Fruit fly (Drosophila melanogaster): ENCODE measurements around the gene Obp99c.

Gene Obp99c

DNA sequence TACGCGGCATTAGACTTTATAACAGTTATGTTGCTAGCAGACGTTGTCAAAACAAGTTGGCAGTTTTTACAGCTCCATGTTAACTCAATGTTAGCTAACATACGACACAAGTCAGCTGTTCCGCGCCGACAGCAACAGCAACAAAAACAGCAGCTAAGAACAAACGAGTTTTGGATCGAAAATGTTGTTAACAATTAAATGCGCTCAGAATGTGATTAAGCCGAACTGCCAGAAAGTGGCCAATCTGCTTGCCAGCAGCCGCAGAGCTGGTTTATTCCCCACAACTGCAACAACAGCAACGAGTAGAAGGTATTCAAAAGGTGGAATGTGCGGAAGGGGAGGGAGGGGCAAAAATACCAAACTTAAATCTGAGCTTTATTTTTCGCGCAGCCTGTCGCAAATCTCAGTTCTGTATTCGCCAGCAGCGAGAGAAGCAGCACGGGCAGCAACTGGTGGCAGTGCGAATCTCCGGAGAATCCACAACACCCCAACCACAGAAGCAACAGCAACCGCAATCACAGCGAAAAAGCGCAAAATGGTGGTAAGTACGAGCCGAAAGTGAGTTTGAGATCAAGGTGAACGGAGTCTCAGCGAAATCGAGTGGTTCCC, 34.0 kb upstream of the Obp99c start, which contains the start of gene Pcd:
Pcd (plus strand) TSS at position 116 of the 609 bp plus-strand sequence.
- TF ChIP-seq bab1 (GFP tag; optimal IDR thresholded peaks at IDR 0.05), result peak; percentile 27
- peak; percentile 38 for TF ChIP-seq pad (GFP tag; optimal IDR thresholded peaks at IDR 0.05)
- peak; percentile 11 for TF ChIP-seq CG12768 (GFP tag; optimal IDR thresholded peaks at IDR 0.05)
- TF ChIP-seq kay (GFP tag; ENCODE audit: borderline replicate concordance), result no peak
- peak; percentile 50 for TF ChIP-seq cic (GFP tag; optimal IDR thresholded peaks at IDR 0.05)
- peak; percentile 55 for TF ChIP-seq tj (GFP tag; optimal IDR thresholded peaks at IDR 0.05)
- no peak for TF ChIP-seq CG14711 (tag; optimal IDR thresholded peaks at IDR 0.05)
- peak; percentile 27 for TF ChIP-seq Mnt (GFP tag; optimal IDR thresholded peaks at IDR 0.05)

DNA sequence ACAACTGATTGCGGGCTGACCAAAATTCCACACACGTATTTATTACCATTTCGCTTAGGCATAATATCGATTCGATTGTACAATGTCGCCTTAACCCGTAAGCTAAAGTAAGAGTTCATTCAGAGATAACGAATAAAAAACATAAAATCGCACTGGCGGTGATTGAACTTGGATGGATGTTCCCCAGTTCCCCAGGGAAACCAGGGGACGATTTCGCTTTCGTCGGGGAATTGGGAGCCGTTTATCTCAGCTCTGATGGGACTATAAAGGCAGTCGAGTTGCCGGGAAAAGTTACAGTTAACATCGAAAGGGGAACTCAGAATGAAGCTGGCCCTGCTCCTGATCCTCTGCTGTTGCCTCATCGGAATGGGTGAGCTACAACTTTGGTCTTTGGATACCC, 33.1 kb upstream of the Obp99c start, which contains the start of gene CG34296:
CG34296 (plus strand) TSS at position 301 of the 400 bp plus-strand sequence.
- TF ChIP-seq CG33017 (tag; optimal IDR thresholded peaks at IDR 0.05) (no peak), Clk (GFP tag; optimal IDR thresholded peaks at IDR 0.05) (no peak), CG12768 (GFP tag; optimal IDR thresholded peaks at IDR 0.05) (no peak), bab1 (GFP tag; optimal IDR thresholded peaks at IDR 0.05) (no peak), CG5204 (GFP tag; optimal IDR thresholded peaks at IDR 0.05) (no peak), CG1620 (GFP tag; optimal IDR thresholded peaks at IDR 0.05) (no peak), CG14711 (tag; optimal IDR thresholded peaks at IDR 0.05) (no peak), CG7101 (tag; optimal IDR thresholded peaks at IDR 0.05) (no peak)

DNA sequence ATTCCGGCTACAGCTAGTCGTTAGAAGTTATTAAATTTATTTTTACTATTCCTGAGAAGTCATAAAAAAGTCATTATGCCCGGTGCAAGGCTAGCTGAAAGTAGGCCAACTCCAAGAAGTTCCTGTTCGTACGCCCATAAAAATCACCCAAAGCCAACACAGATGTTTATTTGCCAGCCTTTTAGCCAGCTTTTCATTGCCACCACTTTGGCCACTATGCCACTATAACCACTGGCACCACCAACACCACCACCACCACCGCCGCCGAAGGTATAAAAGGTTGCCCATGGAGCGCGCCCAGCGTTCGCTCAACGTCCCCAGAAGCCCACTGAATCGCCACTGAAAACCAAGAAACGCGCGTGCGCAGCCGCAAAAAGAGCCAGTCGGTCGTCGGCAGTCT, 29.3 kb upstream of the Obp99c start, which contains the start of gene CG15506:
CG15506 (plus strand) TSS at position 301 of the 400 bp plus-strand sequence.
- TF ChIP-seq CG7101 (tag; optimal IDR thresholded peaks at IDR 0.05) (no peak), CG11617 (GFP tag; optimal IDR thresholded peaks at IDR 0.05) (no peak), CG12768 (GFP tag; optimal IDR thresholded peaks at IDR 0.05) (no peak), ovo (GFP tag; optimal IDR thresholded peaks at IDR 0.05) (no peak), Crg-1 (GFP tag; optimal IDR thresholded peaks at IDR 0.05) (no peak), cnc (optimal IDR thresholded peaks at IDR 0.05) (no peak), Mnt (GFP tag; optimal IDR thresholded peaks at IDR 0.05) (no peak), tj (GFP tag; optimal IDR thresholded peaks at IDR 0.05) (no peak), CG7045 (GFP tag; optimal IDR thresholded peaks at IDR 0.05) (no peak), pad (GFP tag; optimal IDR thresholded peaks at IDR 0.05) (no peak), Hr96 (GFP tag; optimal IDR thresholded peaks at IDR 0.05) (no peak), cic (GFP tag; optimal IDR thresholded peaks at IDR 0.05) (no peak), CG5204 (GFP tag; optimal IDR thresholded peaks at IDR 0.05) (no peak), CG14711 (tag; optimal IDR thresholded peaks at IDR 0.05) (no peak), Clk (GFP tag; optimal IDR thresholded peaks at IDR 0.05) (no peak), kay (GFP tag; ENCODE audit: borderline replicate concordance) (no peak), CG33017 (tag; optimal IDR thresholded peaks at IDR 0.05) (no peak), CG1620 (GFP tag; optimal IDR thresholded peaks at IDR 0.05) (no peak)

DNA sequence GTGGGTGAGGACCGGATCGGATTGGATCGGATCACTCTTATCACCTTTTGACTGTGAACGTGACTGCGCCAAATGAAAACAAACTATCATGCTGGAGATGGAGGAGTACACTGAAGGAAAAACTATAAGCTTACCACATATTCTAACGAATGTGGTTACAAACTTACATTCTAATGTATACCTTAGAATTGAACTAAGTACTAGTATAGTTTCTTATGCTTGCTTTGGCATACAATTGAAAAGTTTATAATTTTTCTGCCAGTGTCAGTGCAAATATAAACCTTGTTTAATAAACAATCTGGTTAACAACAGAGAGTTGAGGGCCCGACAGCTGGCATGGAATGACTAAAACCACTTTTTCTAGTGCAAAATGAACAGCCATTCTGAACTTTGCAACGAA, 28.4 kb upstream of the Obp99c start:
- no peak for TF ChIP-seq tj (GFP tag; optimal IDR thresholded peaks at IDR 0.05)
- TF ChIP-seq CG14711 (tag; optimal IDR thresholded peaks at IDR 0.05), result peak; percentile 61
- peak; percentile 9 for TF ChIP-seq pad (GFP tag; optimal IDR thresholded peaks at IDR 0.05)
- TF ChIP-seq cnc (optimal IDR thresholded peaks at IDR 0.05), result no peak
- no peak for TF ChIP-seq CG1620 (GFP tag; optimal IDR thresholded peaks at IDR 0.05)
- TF ChIP-seq CG7045 (GFP tag; optimal IDR thresholded peaks at IDR 0.05), result peak; percentile 49
- TF ChIP-seq ovo (GFP tag; optimal IDR thresholded peaks at IDR 0.05), result no peak
- TF ChIP-seq kay (GFP tag; ENCODE audit: borderline replicate concordance), result no peak
- peak; percentile 80 for TF ChIP-seq CG33017 (tag; optimal IDR thresholded peaks at IDR 0.05)
- TF ChIP-seq toe (GFP tag; optimal IDR thresholded peaks at IDR 0.05), result no peak
- no peak for TF ChIP-seq bab1 (GFP tag; optimal IDR thresholded peaks at IDR 0.05)
- peak; percentile 57 for TF ChIP-seq CG12768 (GFP tag; optimal IDR thresholded peaks at IDR 0.05)
- peak; percentile 63 for TF ChIP-seq CG7101 (tag; optimal IDR thresholded peaks at IDR 0.05)
- TF ChIP-seq CG5204 (GFP tag; optimal IDR thresholded peaks at IDR 0.05), result no peak
- peak; percentile 8 for TF ChIP-seq cic (GFP tag; optimal IDR thresholded peaks at IDR 0.05)
- TF ChIP-seq Crg-1 (GFP tag; optimal IDR thresholded peaks at IDR 0.05), result no peak
- no peak for TF ChIP-seq Mnt (GFP tag; optimal IDR thresholded peaks at IDR 0.05)
- TF ChIP-seq Hr96 (GFP tag; optimal IDR thresholded peaks at IDR 0.05), result peak; percentile 35
- TF ChIP-seq CG11617 (GFP tag; optimal IDR thresholded peaks at IDR 0.05), result no peak
- TF ChIP-seq Clk (GFP tag; optimal IDR thresholded peaks at IDR 0.05), result peak; percentile 38

DNA sequence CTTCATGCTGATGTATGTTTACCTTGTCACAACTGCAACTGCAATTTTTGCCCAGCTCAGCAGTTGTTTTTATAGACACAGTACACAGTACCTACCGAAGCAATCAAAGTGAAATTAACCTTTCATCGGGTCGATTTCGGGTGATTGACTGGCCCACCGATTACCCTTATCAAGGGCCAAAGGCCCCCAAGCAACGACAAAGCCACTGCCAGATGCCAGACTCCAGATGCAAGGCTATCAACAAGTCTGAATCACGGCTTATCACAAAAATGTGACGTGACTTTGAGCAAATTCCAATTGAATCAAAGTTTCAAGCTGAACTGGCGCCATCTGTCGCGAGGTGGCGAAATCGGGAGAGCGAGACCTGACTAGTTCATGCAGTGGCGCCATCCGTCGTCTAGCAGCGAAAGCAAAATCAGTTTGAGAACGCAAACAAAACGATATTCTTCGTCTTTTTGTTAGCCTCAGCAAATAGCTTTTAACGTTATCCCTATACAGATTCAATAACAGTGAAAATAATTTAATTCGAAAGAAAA, 27.7 kb upstream of the Obp99c start, which contains the start of gene Obp99b:
Obp99b (minus strand) TSS at position 115 of the 536 bp plus-strand sequence.
- no peak for TF ChIP-seq cic (GFP tag; optimal IDR thresholded peaks at IDR 0.05)
- TF ChIP-seq ovo (GFP tag; optimal IDR thresholded peaks at IDR 0.05), result no peak
- TF ChIP-seq CG11617 (GFP tag; optimal IDR thresholded peaks at IDR 0.05), result no peak
- TF ChIP-seq bab1 (GFP tag; optimal IDR thresholded peaks at IDR 0.05), result peak; percentile 28
- TF ChIP-seq Clk (GFP tag; optimal IDR thresholded peaks at IDR 0.05), result no peak
- TF ChIP-seq CG7045 (GFP tag; optimal IDR thresholded peaks at IDR 0.05), result peak; percentile 5
- peak; percentile 51 for TF ChIP-seq Hr96 (GFP tag; optimal IDR thresholded peaks at IDR 0.05)
- no peak for TF ChIP-seq cnc (optimal IDR thresholded peaks at IDR 0.05)
- peak; percentile 38 for TF ChIP-seq toe (GFP tag; optimal IDR thresholded peaks at IDR 0.05)
- no peak for TF ChIP-seq Mnt (GFP tag; optimal IDR thresholded peaks at IDR 0.05)
- no peak for TF ChIP-seq Crg-1 (GFP tag; optimal IDR thresholded peaks at IDR 0.05)
- TF ChIP-seq CG1620 (GFP tag; optimal IDR thresholded peaks at IDR 0.05), result peak; percentile 4
- TF ChIP-seq tj (GFP tag; optimal IDR thresholded peaks at IDR 0.05), result peak; percentile 26
- no peak for TF ChIP-seq CG14711 (tag; optimal IDR thresholded peaks at IDR 0.05)
- TF ChIP-seq CG5204 (GFP tag; optimal IDR thresholded peaks at IDR 0.05), result peak; percentile 25
- TF ChIP-seq pad (GFP tag; optimal IDR thresholded peaks at IDR 0.05), result no peak
- no peak for TF ChIP-seq CG7101 (tag; optimal IDR thresholded peaks at IDR 0.05)

Measured in whole organism, adult.